Fruit fly (Drosophila melanogaster): ENCODE data around the gene escl.

escl gene

DNA sequence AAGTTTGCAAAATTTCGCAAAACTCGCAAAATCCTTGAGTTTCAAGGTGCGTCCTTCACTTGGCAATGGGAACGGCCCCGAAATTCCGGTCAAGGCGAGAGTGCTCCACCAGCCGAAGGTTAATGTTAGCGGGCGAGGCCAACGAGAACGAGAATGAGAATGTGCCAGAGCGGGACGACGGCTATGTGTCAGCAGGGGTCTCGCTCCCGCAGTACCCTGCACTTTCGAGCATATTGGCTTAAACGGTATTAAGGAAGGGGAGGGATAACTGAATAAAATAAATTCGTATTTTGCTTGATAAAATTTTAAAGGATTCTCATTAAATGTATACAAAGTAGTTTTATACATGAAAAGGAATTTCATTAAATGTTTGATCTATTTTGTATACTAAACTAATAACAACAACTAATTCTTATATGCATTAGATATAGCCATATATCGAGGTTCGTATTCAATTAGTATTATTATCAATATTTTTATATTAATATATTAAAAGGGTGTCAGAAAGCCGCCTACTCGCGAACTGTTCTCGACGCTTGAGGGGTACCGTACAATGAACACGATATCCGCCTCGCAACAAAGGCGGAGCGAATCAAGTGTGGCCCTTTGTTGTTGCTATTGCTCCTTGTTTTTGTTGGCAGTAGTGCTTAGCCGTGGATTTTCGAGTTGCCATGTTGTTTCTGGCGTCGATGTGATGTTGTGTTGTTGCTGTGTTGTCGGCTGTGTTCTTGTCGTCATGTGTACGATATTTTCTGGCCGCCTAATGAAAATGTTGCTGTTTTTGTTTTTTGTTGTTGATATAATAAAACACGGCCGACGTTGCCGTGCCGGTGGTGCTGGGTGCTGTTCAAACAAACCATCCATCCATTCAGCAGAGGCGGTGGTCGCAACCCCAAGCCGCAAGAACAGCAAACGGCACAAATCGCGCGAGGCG is 15.9 kb downstream of the escl start (continued):
- no peak for TF ChIP-seq gfzf (GFP tag; optimal IDR thresholded peaks at IDR 0.05)
- TF ChIP-seq CG11456 (GFP tag; IDR thresholded peaks at IDR 0.05): no peak
- TF ChIP-seq CG15514 (GFP tag; optimal IDR thresholded peaks at IDR 0.05): peak; percentile 80
- TF ChIP-seq CG12744 (GFP tag; optimal IDR thresholded peaks at IDR 0.05): peak; percentile 52
- no peak for TF ChIP-seq NFAT (GFP tag; IDR thresholded peaks at IDR 0.05)
- TF ChIP-seq CG3281 (GFP tag; optimal IDR thresholded peaks at IDR 0.05): peak; percentile 96
- TF ChIP-seq CG6254 (GFP tag; optimal IDR thresholded peaks at IDR 0.05): peak; percentile 81
- TF ChIP-seq CG1529 (GFP tag; optimal IDR thresholded peaks at IDR 0.05): peak; percentile 86
- TF ChIP-seq gcm2 (GFP tag; optimal IDR thresholded peaks at IDR 0.05): peak; percentile 36
- TF ChIP-seq ci (GFP tag; IDR thresholded peaks at IDR 0.05): no peak
- TF ChIP-seq Dip3 (GFP tag; optimal IDR thresholded peaks at IDR 0.05): peak; percentile 19
- peak; percentile 52 for TF ChIP-seq CG8478 (optimal IDR thresholded peaks at IDR 0.05)
- TF ChIP-seq rib (GFP tag; IDR thresholded peaks at IDR 0.05): no peak
- TF ChIP-seq Bdp1 (GFP tag; optimal IDR thresholded peaks at IDR 0.05): peak; percentile 39
- TF ChIP-seq CG31365 (tag; optimal IDR thresholded peaks at IDR 0.05): no peak
- TF ChIP-seq br (optimal IDR thresholded peaks at IDR 0.05): no peak
- TF ChIP-seq sqz (GFP tag; optimal IDR thresholded peaks at IDR 0.05): peak; percentile 81
- TF ChIP-seq ERR (GFP tag; optimal IDR thresholded peaks at IDR 0.05): peak; percentile 82
- no peak for TF ChIP-seq CG32772 (GFP tag; IDR thresholded peaks at IDR 0.05)
- TF ChIP-seq CG4617 (GFP tag; optimal IDR thresholded peaks at IDR 0.05; ENCODE audit: borderline replicate concordance): peak; percentile 54
- peak; percentile 92 for TF ChIP-seq sug (tag; optimal IDR thresholded peaks at IDR 0.05)
- peak; percentile 84 for TF ChIP-seq Spps (tag; optimal IDR thresholded peaks at IDR 0.05)
- TF ChIP-seq psq (GFP tag; optimal IDR thresholded peaks at IDR 0.05): peak; percentile 74
- TF ChIP-seq MBD-R2 (GFP tag; IDR thresholded peaks at IDR 0.05): no peak
- peak; percentile 94 for TF ChIP-seq caup (GFP tag; optimal IDR thresholded peaks at IDR 0.05; ENCODE audit: severe bottlenecking)
- TF ChIP-seq hkb (optimal IDR thresholded peaks at IDR 0.05): no peak
- no peak for TF ChIP-seq hkb (GFP tag; IDR thresholded peaks at IDR 0.05)
- peak; percentile 99 for TF ChIP-seq nmo (GFP tag; optimal IDR thresholded peaks at IDR 0.05)
- no peak for TF ChIP-seq danr (GFP tag; IDR thresholded peaks at IDR 0.05)
- TF ChIP-seq bbx (GFP tag; IDR thresholded peaks at IDR 0.05; ENCODE audit: partially characterized antibody): no peak
- peak; percentile 38 for TF ChIP-seq CG8944 (GFP tag; optimal IDR thresholded peaks at IDR 0.05)
- peak in 1 of 2 experiments; percentile 58 for TF ChIP-seq crp (GFP tag; optimal IDR thresholded peaks at IDR 0.05)
- TF ChIP-seq CG15269 (tag; optimal IDR thresholded peaks at IDR 0.05): peak; percentile 96
- peak; percentile 88 for TF ChIP-seq CG10431 (GFP tag; optimal IDR thresholded peaks at IDR 0.05)
- peak in 1 of 2 experiments; percentile 83 for TF ChIP-seq Pdp1 (GFP tag; optimal IDR thresholded peaks at IDR 0.05)
- TF ChIP-seq trh (GFP tag; optimal IDR thresholded peaks at IDR 0.05): peak; percentile 88
- TF ChIP-seq ham (GFP tag; IDR thresholded peaks at IDR 0.05): no peak
- TF ChIP-seq CG33213 (GFP tag; optimal IDR thresholded peaks at IDR 0.05): peak; percentile 24
- peak; percentile 92 for TF ChIP-seq ind (GFP tag; optimal IDR thresholded peaks at IDR 0.05)
- no peak for TF ChIP-seq Kr (GFP tag; optimal IDR thresholded peaks at IDR 0.05)
- TF ChIP-seq CG15696 (tag; optimal IDR thresholded peaks at IDR 0.05): peak; percentile 93
- peak; percentile 55 for TF ChIP-seq MTF-1 (GFP tag; optimal IDR thresholded peaks at IDR 0.05; ENCODE audit: borderline replicate concordance)
- no peak for TF ChIP-seq Dfd (GFP tag; optimal IDR thresholded peaks at IDR 0.05)
- TF ChIP-seq CG2199 (GFP tag; IDR thresholded peaks at IDR 0.05): no peak
- no peak for TF ChIP-seq kni (GFP tag; optimal IDR thresholded peaks at IDR 0.05)
- TF ChIP-seq CG6689 (GFP tag; IDR thresholded peaks at IDR 0.05): no peak
- no peak for TF ChIP-seq prd (optimal IDR thresholded peaks at IDR 0.05)
- no peak for TF ChIP-seq prd (GFP tag; IDR thresholded peaks at IDR 0.05)
- TF ChIP-seq eyg (GFP tag; optimal IDR thresholded peaks at IDR 0.05): peak; percentile 52
- TF ChIP-seq Dref (GFP tag; IDR thresholded peaks at IDR 0.05): no peak

Measured in whole organism, embryonic.